Fruit fly (Drosophila melanogaster) whole organism, pupa: ENCODE results near the gene CG10469.

Experiments
- CG10348 ChIP-seq: fragments of 200-800 bp; sonication (Bioruptor generic); IDR thresholded peaks from 2 replicates; pipeline ENCODE4 v1.3.6; 2022; ENCODE audit warnings: missing biosample characterization, missing genetic modification characterization
- CG12605 ChIP-seq: fragments of 200-800 bp; sonication (Bioruptor generic); IDR thresholded peaks from 2 replicates; pipeline ENCODE4 v1.3.6; 2022; ENCODE audit warnings: missing biosample characterization, missing genetic modification characterization
- CG13204 ChIP-seq: fragments of 200-800 bp; sonication (Bioruptor generic); optimal IDR thresholded peaks from 2 replicates; lab custom pipeline; 2018; ENCODE audit warnings: missing biosample characterization, mild to moderate bottlenecking, missing genetic modification characterization, moderate library complexity
- CG14655 ChIP-seq: fragments of 200-800 bp; sonication (Bioruptor generic); optimal IDR thresholded peaks from 3 replicates; lab custom pipeline; 2017; ENCODE audit warnings: mild to moderate bottlenecking, missing biosample characterization, missing genetic modification reagents, missing genetic modification characterization
- CG17806 ChIP-seq: fragments of 200-800 bp; sonication (Bioruptor generic); optimal IDR thresholded peaks from 2 replicates; lab custom pipeline; 2018; ENCODE audit warnings: missing biosample characterization, mild to moderate bottlenecking, missing genetic modification characterization, moderate library complexity
- CG34367 ChIP-seq: fragments of 200-800 bp; sonication (Bioruptor generic); optimal IDR thresholded peaks from 2 replicates; lab custom pipeline; 2018; ENCODE audit warnings: missing biosample characterization, mild to moderate bottlenecking, missing genetic modification characterization
- CG4496 ChIP-seq: fragments of 200-800 bp; sonication (Bioruptor generic); IDR thresholded peaks from 3 replicates; pipeline ENCODE4 v1.3.6; 2022; ENCODE audit warnings: missing biosample characterization, missing genetic modification characterization
- CG9948 ChIP-seq: fragments of 200-800 bp; sonication (Bioruptor generic); optimal IDR thresholded peaks from 2 replicates; lab custom pipeline; 2018; ENCODE audit warnings: missing biosample characterization, mild to moderate bottlenecking, missing genetic modification characterization, moderate library complexity
- D1 ChIP-seq: fragments of 200-800 bp; sonication (Bioruptor generic); optimal IDR thresholded peaks from 2 replicates; lab custom pipeline; 2018; ENCODE audit warnings: missing biosample characterization, mild to moderate bottlenecking, missing genetic modification characterization, moderate library complexity
- EcR ChIP-seq: fragments of 200-800 bp; sonication (Bioruptor generic); optimal IDR thresholded peaks from 3 replicates; lab custom pipeline; 2019; ENCODE audit warnings: missing biosample characterization, missing genetic modification characterization, mild to moderate bottlenecking, moderate library complexity, missing genetic modification reagents
- Snoo ChIP-seq: fragments of 200-800 bp; sonication (Bioruptor generic); optimal IDR thresholded peaks from 3 replicates; lab custom pipeline; 2017; ENCODE audit warnings: missing biosample characterization, mild to moderate bottlenecking, missing genetic modification characterization, inconsistent platforms
- fd96Ca ChIP-seq: fragments of 200-800 bp; sonication (Bioruptor generic); IDR thresholded peaks from 3 replicates; pipeline ENCODE4 v1.3.6; 2022; ENCODE audit warnings: missing biosample characterization, missing genetic modification characterization
- gl ChIP-seq: fragments of 200-800 bp; sonication (Bioruptor generic); optimal IDR thresholded peaks from 2 replicates; lab custom pipeline; 2018; ENCODE audit warnings: missing biosample characterization, mild to moderate bottlenecking, missing genetic modification characterization
- rn ChIP-seq: fragments of 200-800 bp; sonication (Bioruptor generic); IDR thresholded peaks from 2 replicates; pipeline ENCODE4 v1.3.6; 2022; ENCODE audit warnings: missing biosample characterization, missing genetic modification characterization

- no peak for TF ChIP-seq CG10348 (GFP tag; lab: Robert Waterston, UW)
- TF ChIP-seq CG9948 (tag; lab: Kevin White, UChicago): no peak
- TF ChIP-seq CG17806 (tag; lab: Kevin White, UChicago): no peak
- TF ChIP-seq CG13204 (GFP tag; lab: Kevin White, UChicago): no peak
- no peak for TF ChIP-seq CG34367
- no peak for TF ChIP-seq D1 (tag; lab: Kevin White, UChicago)
- no peak for TF ChIP-seq Snoo (tag; lab: Kevin White, UChicago)
- TF ChIP-seq EcR: no peak
- no peak for TF ChIP-seq CG12605 (GFP tag; lab: Robert Waterston, UW)
- TF ChIP-seq CG4496 (GFP tag; lab: Robert Waterston, UW): no peak
- no peak for TF ChIP-seq CG14655 (GFP tag; lab: Kevin White, UChicago)
- TF ChIP-seq fd96Ca (GFP tag; lab: Robert Waterston, UW): no peak
- no peak for TF ChIP-seq gl (tag; lab: Kevin White, UChicago)
- no peak for TF ChIP-seq rn (GFP tag; lab: Robert Waterston, UW)
Measured at dm6 chr3L:6135174-6135573, 42.1 kb upstream of the CG10469 start, which contains the start of gene Lcp65Ag1.
